Fruit fly (Drosophila melanogaster) whole organism, pupa: Measurements from ENCODE around the gene nenya.

Experiments
- Pif1A ChIP-seq: fragments of 200-800 bp; sonication (Bioruptor generic); optimal IDR thresholded peaks from 3 replicates; lab custom pipeline; 2016; ENCODE audit warnings: missing biosample characterization, missing genetic modification characterization
- gl ChIP-seq: fragments of 200-800 bp; sonication (Bioruptor generic); optimal IDR thresholded peaks from 2 replicates; lab custom pipeline; 2018; ENCODE audit warnings: missing biosample characterization, mild to moderate bottlenecking, missing genetic modification characterization

dm6 chr3R:27931461-27931860 is 3.5 kb upstream of the nenya start:
- no peak for TF ChIP-seq gl
- TF ChIP-seq Pif1A (GFP tag; lab: Kevin White, UChicago), result no peak
